Worm (Caenorhabditis elegans) whole organism, L3 larva: ENCODE measurements around the gene Y97E10AR.6.
A peak's percentile ranks its signal among the peaks of the same experiment; 100 is the strongest.

ENCODE experiments used
- R02D3.7 ChIP-seq: fragments of 150-350 bp; optimal IDR thresholded peaks from 2 replicates; lab custom pipeline; 2014; ENCODE audit warnings: missing biosample characterization, missing genetic modification characterization
- ceh-16 ChIP-seq: sonication (generic microtip); optimal IDR thresholded peaks from 2 replicates; lab custom pipeline; 2017; ENCODE audit warnings: missing biosample characterization, missing genetic modification characterization
- ceh-9 ChIP-seq: sonication (generic microtip); optimal IDR thresholded peaks from 2 replicates; lab custom pipeline; 2018; ENCODE audit warnings: missing biosample characterization, missing genetic modification characterization
- elt-1 ChIP-seq: fragments of 150-350 bp; optimal IDR thresholded peaks from 2 replicates; lab custom pipeline; 2014; ENCODE audit warnings: missing biosample characterization, missing genetic modification characterization
- elt-2 ChIP-seq: sonication (generic microtip); optimal IDR thresholded peaks from 2 replicates; lab custom pipeline; 2016; ENCODE audit warnings: missing genetic modification reagents, mild to moderate bottlenecking, missing genetic modification characterization, missing compliant biosample characterization
- eor-1 ChIP-seq, 2 experiments: fragments of 150-350 bp; optimal IDR thresholded peaks; 2 replicates each; lab custom pipeline; 2014 to 2018; ENCODE audit warnings: missing biosample characterization in 2 of 2, missing genetic modification characterization in 2 of 2
- fkh-10 ChIP-seq: sonication (generic microtip); optimal IDR thresholded peaks from 2 replicates; lab custom pipeline; 2017; ENCODE audit warnings: missing biosample characterization, missing genetic modification reagents, missing genetic modification characterization
- fkh-2 ChIP-seq: fragments of 150-350 bp; optimal IDR thresholded peaks from 2 replicates; lab custom pipeline; 2014; ENCODE audit warnings: missing biosample characterization, missing genetic modification reagents, missing genetic modification characterization
- hmg-11 ChIP-seq: sonication (generic microtip); optimal IDR thresholded peaks from 2 replicates; lab custom pipeline; 2016; ENCODE audit warnings: missing genetic modification characterization, missing compliant biosample characterization
- jun-1 ChIP-seq: fragments of 150-350 bp; optimal IDR thresholded peaks from 2 replicates; lab custom pipeline; 2014; ENCODE audit warnings: missing biosample characterization, missing genetic modification reagents, missing genetic modification characterization
- lin-15B ChIP-seq: fragments of 150-350 bp; optimal IDR thresholded peaks from 2 replicates; lab custom pipeline; 2014; ENCODE audit warnings: missing biosample characterization, missing genetic modification characterization
- lin-39 ChIP-seq: fragments of 150-350 bp; optimal IDR thresholded peaks from 2 replicates; lab custom pipeline; 2018; ENCODE audit warnings: missing biosample characterization, missing genetic modification reagents, missing genetic modification characterization
- mdl-1 ChIP-seq: fragments of 150-350 bp; optimal IDR thresholded peaks from 2 replicates; lab custom pipeline; 2014; ENCODE audit warnings: missing biosample characterization, missing genetic modification characterization
- nfya-1 ChIP-seq: sonication (generic microtip); optimal IDR thresholded peaks from 2 replicates; lab custom pipeline; 2017; ENCODE audit warnings: missing genetic modification characterization, mild to moderate bottlenecking, missing compliant biosample characterization, antibody characterized with exemption, moderate library complexity; ENCODE audit not compliant: insufficient read depth
- nhr-11 ChIP-seq: fragments of 150-350 bp; optimal IDR thresholded peaks from 2 replicates; lab custom pipeline; 2014; ENCODE audit warnings: missing biosample characterization, missing genetic modification characterization
- nhr-12 ChIP-seq: fragments of 150-350 bp; optimal IDR thresholded peaks from 2 replicates; lab custom pipeline; 2014; ENCODE audit warnings: missing biosample characterization, missing genetic modification characterization
- nhr-23 ChIP-seq: fragments of 150-350 bp; optimal IDR thresholded peaks from 2 replicates; lab custom pipeline; 2014; ENCODE audit warnings: missing biosample characterization, missing genetic modification reagents, missing genetic modification characterization
- nhr-25 ChIP-seq: sonication (generic microtip); optimal IDR thresholded peaks from 2 replicates; lab custom pipeline; 2017; ENCODE audit warnings: missing biosample characterization, missing genetic modification characterization
- nhr-28 ChIP-seq: fragments of 150-350 bp; optimal IDR thresholded peaks from 2 replicates; lab custom pipeline; 2014; ENCODE audit warnings: missing biosample characterization, missing genetic modification characterization
- nhr-43 ChIP-seq: sonication (generic microtip); optimal IDR thresholded peaks from 2 replicates; lab custom pipeline; 2016; ENCODE audit warnings: mild to moderate bottlenecking, missing genetic modification characterization, missing compliant biosample characterization; ENCODE audit not compliant: poor library complexity, severe bottlenecking
- nhr-76 ChIP-seq: fragments of 150-350 bp; sonication (generic microtip); optimal IDR thresholded peaks from 5 replicates; lab custom pipeline; 2014; ENCODE audit warnings: missing biosample characterization, missing genetic modification characterization
- nhr-77 ChIP-seq: fragments of 150-350 bp; optimal IDR thresholded peaks from 2 replicates; lab custom pipeline; 2014; ENCODE audit warnings: missing biosample characterization, missing genetic modification characterization
- pha-4 ChIP-seq: fragments of 150-350 bp; optimal IDR thresholded peaks from 2 replicates; lab custom pipeline; 2014; ENCODE audit warnings: missing biosample characterization, missing genetic modification reagents, missing genetic modification characterization
- pqm-1 ChIP-seq: fragments of 150-350 bp; optimal IDR thresholded peaks from 2 replicates; lab custom pipeline; 2017; ENCODE audit warnings: missing biosample characterization, missing genetic modification characterization, inconsistent platforms
- sea-2 ChIP-seq: fragments of 150-350 bp; sonication (generic microtip); optimal IDR thresholded peaks from 4 replicates; lab custom pipeline; 2014; ENCODE audit warnings: missing biosample characterization, missing genetic modification reagents, missing genetic modification characterization
- snpc-4 ChIP-seq: fragments of 150-350 bp; optimal IDR thresholded peaks from 2 replicates; lab custom pipeline; 2014; ENCODE audit warnings: missing biosample characterization, missing genetic modification characterization
- unc-62 ChIP-seq: fragments of 150-350 bp; sonication (generic microtip); optimal IDR thresholded peaks from 4 replicates; lab custom pipeline; 2014; ENCODE audit warnings: missing biosample characterization, missing genetic modification reagents, missing genetic modification characterization
- zag-1 ChIP-seq: fragments of 150-350 bp; optimal IDR thresholded peaks from 2 replicates; lab custom pipeline; 2014; ENCODE audit warnings: missing biosample characterization, missing genetic modification characterization
- ztf-11 ChIP-seq: fragments of 150-350 bp; optimal IDR thresholded peaks from 2 replicates; lab custom pipeline; 2014; ENCODE audit warnings: missing biosample characterization, missing genetic modification characterization
- ztf-4 ChIP-seq: fragments of 150-350 bp; optimal IDR thresholded peaks from 2 replicates; lab custom pipeline; 2014; ENCODE audit warnings: missing biosample characterization, missing genetic modification characterization

The Y97E10AR.6 gene

DNA sequence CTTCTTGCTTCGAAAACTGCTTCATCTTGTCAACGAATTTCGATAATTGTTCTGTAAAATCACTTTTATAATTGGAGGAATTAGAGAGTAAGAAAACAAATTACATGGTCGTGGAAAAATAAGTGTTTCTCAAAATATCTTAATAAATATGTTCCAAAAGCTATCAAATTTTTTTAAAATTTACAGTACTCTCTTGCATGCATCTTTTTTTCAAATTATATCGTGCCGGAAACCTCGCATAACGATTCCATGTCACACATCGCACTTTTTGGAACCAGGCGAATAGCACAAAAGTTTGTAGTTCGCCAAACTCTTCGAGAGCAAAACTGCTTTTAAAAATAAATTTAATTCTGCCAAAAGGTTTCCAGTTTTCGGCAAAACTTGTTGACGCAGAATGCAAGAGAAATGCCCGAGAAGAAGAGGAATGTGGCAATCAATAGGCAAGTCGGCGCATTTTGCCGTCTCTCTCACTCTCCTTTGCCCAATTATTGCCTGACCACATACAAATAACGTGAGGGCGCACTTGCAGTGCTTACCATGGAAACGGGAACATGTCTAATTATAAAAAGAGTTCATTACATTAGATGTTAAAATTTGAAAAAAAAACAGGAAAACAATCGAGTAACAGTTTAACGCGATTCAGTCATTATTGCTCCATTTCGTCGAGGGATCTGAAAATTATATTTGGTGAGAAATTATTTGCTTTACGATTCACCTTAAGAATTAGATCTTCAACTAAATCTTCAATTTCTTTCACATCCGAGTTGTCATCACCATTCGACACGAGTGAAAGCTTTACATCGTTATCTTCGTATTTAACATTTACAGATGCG, 6.1 kb downstream of the Y97E10AR.6 start, which contains the start of gene Y97E10AR.3:
Y97E10AR.3 (minus strand) TSS at position 51 of the 833 bp plus-strand sequence.
- TF ChIP-seq eor-1 (tag; optimal IDR thresholded peaks at IDR 0.05; lab: Kevin White, UChicago): no peak
- TF ChIP-seq nfya-1 (tag; lab: Kevin White, UChicago): peak; percentile 55
- TF ChIP-seq, all 47 proteins: peak for 1

DNA sequence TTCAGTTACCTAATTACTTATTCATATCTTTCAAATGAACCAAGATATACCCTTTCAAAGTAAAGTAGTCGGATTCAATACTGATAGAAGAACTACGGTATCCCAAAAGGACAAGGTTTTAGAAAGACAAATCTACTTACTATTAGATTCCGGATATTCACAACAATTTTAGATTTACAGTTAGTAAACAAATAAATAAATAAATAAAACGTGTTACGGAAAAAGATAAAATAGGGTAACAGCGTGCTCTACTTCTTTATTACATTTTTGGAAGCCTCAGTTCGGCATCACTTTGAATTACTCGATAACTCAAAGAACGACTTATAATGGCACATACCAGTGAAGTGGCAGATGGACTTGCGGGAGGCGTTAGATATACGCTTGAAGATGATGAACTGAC, 8.8 kb downstream of the Y97E10AR.6 start, which contains the start of gene Y97E10AR.8:
Y97E10AR.8 (plus strand) TSS at position 301 of the 400 bp plus-strand sequence.
- TF ChIP-seq lin-15B (tag; lab: Kevin White, UChicago) (no peak), nhr-76 (tag; lab: Kevin White, UChicago) (no peak), ztf-11 (tag; lab: Kevin White, UChicago) (no peak), nhr-43 (tag; lab: Kevin White, UChicago) (no peak), nhr-23 (tag; lab: Kevin White, UChicago) (no peak), elt-1 (tag; lab: Kevin White, UChicago) (no peak), nhr-12 (tag; lab: Kevin White, UChicago) (no peak), sea-2 (GFP tag; lab: Kevin White, UChicago) (no peak), pqm-1 (tag; lab: Kevin White, UChicago) (no peak), nhr-28 (tag; lab: Kevin White, UChicago) (no peak), ztf-4 (tag; lab: Kevin White, UChicago) (no peak)
- TF ChIP-seq, all 47 proteins: peak for 0

DNA sequence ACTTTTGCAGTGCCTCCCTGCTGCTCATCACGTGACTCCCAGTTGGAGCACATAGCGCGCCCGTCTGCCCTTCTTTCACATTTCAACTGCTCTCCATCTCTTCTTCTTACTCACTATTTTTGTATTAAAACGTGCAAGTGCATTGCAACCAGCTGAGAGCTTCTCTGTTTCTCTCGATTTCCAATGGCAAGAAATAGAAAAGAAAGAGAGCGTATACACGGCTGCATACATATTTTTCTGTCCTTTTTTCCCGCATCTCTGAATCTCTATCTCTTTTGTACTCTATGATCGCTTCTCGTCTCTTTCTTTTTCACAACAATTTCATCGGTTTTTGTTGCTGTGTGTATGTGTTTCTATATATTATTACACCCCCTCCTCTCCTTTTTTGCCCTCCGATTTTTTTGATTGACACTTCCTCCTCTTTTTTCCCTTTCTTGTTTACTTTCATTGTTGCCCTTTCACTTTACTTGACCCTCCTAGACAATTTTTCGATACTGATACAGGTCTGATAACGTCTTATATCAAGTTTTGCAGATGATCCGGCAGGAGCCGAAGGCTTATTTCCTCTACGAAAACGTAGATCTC, 12.7 kb downstream of the Y97E10AR.6 start, which contains the start of gene Y97E10AR.1:
Y97E10AR.1 (plus strand) TSS at position 535 of the 585 bp plus-strand sequence.
- peak; percentile 48 for TF ChIP-seq nhr-23 (tag; lab: Kevin White, UChicago)
- peak; percentile 50 for TF ChIP-seq unc-62
- TF ChIP-seq elt-2: peak; percentile 92
- TF ChIP-seq jun-1 (tag; lab: Kevin White, UChicago): peak; percentile 73
- TF ChIP-seq fkh-2 (tag; lab: Kevin White, UChicago): peak; percentile 86
- TF ChIP-seq sea-2 (GFP tag; lab: Kevin White, UChicago): peak; percentile 58
- TF ChIP-seq snpc-4 (tag; lab: Kevin White, UChicago): peak; percentile 76
- TF ChIP-seq fkh-10 (GFP tag; lab: Kevin White, UChicago): peak; percentile 49
- peak; percentile 73 for TF ChIP-seq mdl-1 (tag; lab: Kevin White, UChicago)
- TF ChIP-seq pqm-1 (tag; lab: Kevin White, UChicago): peak; percentile 88
- peak; percentile 62 for TF ChIP-seq lin-15B (tag; lab: Kevin White, UChicago)
- no peak for TF ChIP-seq zag-1 (tag; lab: Kevin White, UChicago)
- TF ChIP-seq lin-39: peak; percentile 14
- TF ChIP-seq nhr-77 (tag; lab: Kevin White, UChicago): no peak
- TF ChIP-seq ceh-9 (tag; lab: Kevin White, UChicago): no peak
- no peak for TF ChIP-seq eor-1 (tag; optimal IDR thresholded peaks at IDR 0.05; lab: Kevin White, UChicago)
- TF ChIP-seq elt-1 (tag; lab: Kevin White, UChicago): peak; percentile 46
- TF ChIP-seq nhr-11 (tag; lab: Kevin White, UChicago): peak; percentile 57
- TF ChIP-seq nfya-1 (tag; lab: Kevin White, UChicago): peak; percentile 82
- no peak for TF ChIP-seq ceh-16 (tag; lab: Kevin White, UChicago)
- peak; percentile 53 for TF ChIP-seq nhr-25 (tag; lab: Kevin White, UChicago)
- TF ChIP-seq hmg-11 (tag; lab: Kevin White, UChicago): peak; percentile 73
- peak; percentile 15 for TF ChIP-seq R02D3.7 (tag; lab: Kevin White, UChicago)
- TF ChIP-seq pha-4 (tag; lab: Kevin White, UChicago): peak; percentile 78

DNA sequence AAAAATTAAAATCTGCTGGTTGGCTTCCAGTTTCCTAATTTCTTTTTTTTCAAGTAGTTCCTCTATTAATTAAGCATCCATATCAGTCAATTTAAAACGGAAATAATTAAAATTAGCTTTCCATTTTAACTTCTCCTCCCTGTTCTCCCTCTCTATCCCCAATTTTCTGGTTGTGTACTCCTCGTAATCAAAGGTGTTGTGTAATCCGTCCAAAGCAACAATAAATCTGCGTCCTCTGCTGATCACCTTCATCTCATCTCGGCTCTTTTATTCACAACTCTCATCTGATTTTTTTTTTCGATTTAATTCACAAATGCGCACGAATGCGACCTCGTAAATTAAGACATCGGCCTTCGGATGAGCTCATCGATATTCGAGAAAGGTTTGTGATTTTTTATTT, 17.9 kb downstream of the Y97E10AR.6 start, which contains the start of gene Y97E10AR.2:
Y97E10AR.2 (plus strand) TSS at position 301 of the 400 bp plus-strand sequence.
- TF ChIP-seq pha-4 (tag; lab: Kevin White, UChicago): no peak
- TF ChIP-seq pqm-1 (tag; lab: Kevin White, UChicago): no peak
